Worm (Caenorhabditis elegans) whole organism, mixed stage, embryonic: Measurements from ENCODE around the gene Y77E11A.8.

Source experiments
- M03D4.4 ChIP-seq: sonication (generic microtip); optimal IDR thresholded peaks from 2 replicates; lab custom pipeline; 2017; ENCODE audit warnings: mild to moderate bottlenecking, missing genetic modification characterization, missing compliant biosample characterization
- bed-3 ChIP-seq: fragments of 200-800 bp; sonication (Bioruptor generic); optimal IDR thresholded peaks from 3 replicates; lab custom pipeline; 2018; ENCODE audit warnings: mild to moderate bottlenecking, missing genetic modification characterization, moderate library complexity, missing compliant biosample characterization
- blmp-1 ChIP-seq: fragments of 150-350 bp; optimal IDR thresholded peaks from 2 replicates; lab custom pipeline; 2014; ENCODE audit warnings: missing biosample characterization, missing genetic modification characterization
- ceh-39 ChIP-seq: fragments of 150-350 bp; optimal IDR thresholded peaks from 2 replicates; lab custom pipeline; 2014; ENCODE audit warnings: missing biosample characterization, missing genetic modification characterization
- ceh-43 ChIP-seq: fragments of 200-800 bp; sonication (Bioruptor generic); optimal IDR thresholded peaks from 2 replicates; lab custom pipeline; 2018; ENCODE audit warnings: mild to moderate bottlenecking, missing genetic modification characterization, moderate library complexity, missing compliant biosample characterization
- ceh-83 ChIP-seq: fragments of 200-800 bp; sonication (Bioruptor generic); optimal IDR thresholded peaks from 2 replicates; lab custom pipeline; 2018; ENCODE audit warnings: mild to moderate bottlenecking, missing genetic modification characterization, missing compliant biosample characterization
- ces-1 ChIP-seq: fragments of 150-350 bp; optimal IDR thresholded peaks from 2 replicates; lab custom pipeline; 2014; ENCODE audit warnings: missing biosample characterization, missing genetic modification reagents, missing genetic modification characterization
- cnd-1 ChIP-seq: fragments of 200-800 bp; sonication (Bioruptor generic); optimal IDR thresholded peaks from 2 replicates; lab custom pipeline; 2018; ENCODE audit warnings: mild to moderate bottlenecking, missing genetic modification characterization, missing compliant biosample characterization
- drap-1 ChIP-seq: fragments of 200-800 bp; sonication (Bioruptor generic); optimal IDR thresholded peaks from 3 replicates; lab custom pipeline; 2018; ENCODE audit warnings: mild to moderate bottlenecking, missing genetic modification characterization, missing compliant biosample characterization
- elt-3 ChIP-seq: fragments of 150-350 bp; optimal IDR thresholded peaks from 2 replicates; lab custom pipeline; 2014; ENCODE audit warnings: missing biosample characterization, missing genetic modification characterization
- flh-1 ChIP-seq: fragments of 200-800 bp; sonication (Bioruptor generic); optimal IDR thresholded peaks from 2 replicates; lab custom pipeline; 2018; ENCODE audit warnings: mild to moderate bottlenecking, missing genetic modification characterization, moderate library complexity, missing compliant biosample characterization
- ham-2 ChIP-seq: fragments of 200-800 bp; sonication (Bioruptor generic); optimal IDR thresholded peaks from 2 replicates; lab custom pipeline; 2018; ENCODE audit warnings: mild to moderate bottlenecking, missing genetic modification characterization, missing compliant biosample characterization
- hlh-1 ChIP-seq: fragments of 150-350 bp; optimal IDR thresholded peaks from 2 replicates; lab custom pipeline; 2014; ENCODE audit warnings: missing biosample characterization, missing genetic modification reagents, missing genetic modification characterization
- lin-32 ChIP-seq: fragments of 200-800 bp; sonication (Bioruptor generic); optimal IDR thresholded peaks from 2 replicates; lab custom pipeline; 2018; ENCODE audit warnings: mild to moderate bottlenecking, missing genetic modification characterization, missing compliant biosample characterization
- lsy-2 ChIP-seq: fragments of 150-350 bp; optimal IDR thresholded peaks from 2 replicates; lab custom pipeline; 2014; ENCODE audit warnings: missing biosample characterization, missing genetic modification characterization
- mep-1 ChIP-seq: fragments of 150-350 bp; optimal IDR thresholded peaks from 2 replicates; lab custom pipeline; 2017; ENCODE audit warnings: missing biosample characterization, missing genetic modification reagents, missing genetic modification characterization, inconsistent platforms
- mls-2 ChIP-seq: sonication (generic microtip); optimal IDR thresholded peaks from 2 replicates; lab custom pipeline; 2016; ENCODE audit warnings: mild to moderate bottlenecking, missing genetic modification characterization, moderate library complexity, missing compliant biosample characterization
- nhr-12 ChIP-seq: fragments of 150-350 bp; optimal IDR thresholded peaks from 2 replicates; lab custom pipeline; 2014; ENCODE audit warnings: missing biosample characterization, missing genetic modification characterization
- nhr-237 ChIP-seq: fragments of 150-350 bp; optimal IDR thresholded peaks from 2 replicates; lab custom pipeline; 2014; ENCODE audit warnings: missing biosample characterization, missing genetic modification characterization
- nhr-28 ChIP-seq: fragments of 150-350 bp; optimal IDR thresholded peaks from 2 replicates; lab custom pipeline; 2014; ENCODE audit warnings: missing biosample characterization, missing genetic modification characterization
- nhr-76 ChIP-seq: sonication (generic microtip); optimal IDR thresholded peaks from 2 replicates; lab custom pipeline; 2017; ENCODE audit warnings: missing biosample characterization, missing genetic modification characterization
- pha-4 ChIP-seq: fragments of 150-350 bp; optimal IDR thresholded peaks from 2 replicates; lab custom pipeline; 2018; ENCODE audit warnings: missing biosample characterization, missing genetic modification reagents, missing genetic modification characterization
- sem-2 ChIP-seq: fragments of 200-800 bp; sonication (Bioruptor generic); optimal IDR thresholded peaks from 2 replicates; lab custom pipeline; 2018; ENCODE audit warnings: mild to moderate bottlenecking, missing genetic modification characterization, missing compliant biosample characterization
- sptf-1 ChIP-seq: sonication (generic microtip); optimal IDR thresholded peaks from 2 replicates; lab custom pipeline; 2017; ENCODE audit warnings: mild to moderate bottlenecking, missing genetic modification characterization, moderate library complexity, missing compliant biosample characterization
- tbx-8 ChIP-seq: fragments of 200-800 bp; sonication (Bioruptor generic); optimal IDR thresholded peaks from 2 replicates; lab custom pipeline; 2018; ENCODE audit warnings: mild to moderate bottlenecking, missing genetic modification characterization, moderate library complexity, missing compliant biosample characterization
- unc-120 ChIP-seq: sonication (generic microtip); optimal IDR thresholded peaks from 2 replicates; lab custom pipeline; 2017; ENCODE audit warnings: missing genetic modification characterization, missing compliant biosample characterization; ENCODE audit not compliant: poor library complexity, severe bottlenecking
- unc-39 ChIP-seq: fragments of 150-350 bp; optimal IDR thresholded peaks from 2 replicates; lab custom pipeline; 2014; ENCODE audit warnings: missing biosample characterization, missing genetic modification characterization
- unc-62 ChIP-seq: fragments of 150-350 bp; optimal IDR thresholded peaks from 2 replicates; lab custom pipeline; 2014; ENCODE audit warnings: missing biosample characterization, missing genetic modification reagents, missing genetic modification characterization
- zip-8 ChIP-seq: fragments of 150-350 bp; optimal IDR thresholded peaks from 2 replicates; lab custom pipeline; 2014; ENCODE audit warnings: missing biosample characterization, missing genetic modification characterization
- ztf-11 ChIP-seq: fragments of 150-350 bp; optimal IDR thresholded peaks from 2 replicates; lab custom pipeline; 2014; ENCODE audit warnings: missing biosample characterization, missing genetic modification characterization

The Y77E11A.8 gene

ce11 chrIV:1455006-1455405 lies 30.1 kb upstream of the Y77E11A.8 start:
- TF ChIP-seq nhr-76 (tag; lab: Kevin White, UChicago) (no peak), ceh-83 (GFP tag; lab: Kevin White, UChicago) (no peak), unc-39 (tag; lab: Kevin White, UChicago) (no peak), drap-1 (GFP tag; lab: Kevin White, UChicago) (no peak), ztf-11 (tag; lab: Kevin White, UChicago) (no peak), sptf-1 (tag; lab: Kevin White, UChicago) (no peak), lsy-2 (tag; lab: Kevin White, UChicago) (no peak), ceh-39 (tag; lab: Kevin White, UChicago) (no peak), ham-2 (no peak), mep-1 (no peak), nhr-28 (tag; lab: Kevin White, UChicago) (no peak), M03D4.4 (tag; lab: Kevin White, UChicago) (no peak), pha-4 (tag; lab: Kevin White, UChicago) (no peak), blmp-1 (tag; lab: Kevin White, UChicago) (no peak)

ce11 chrIV:1454194-1454593 lies 29.3 kb upstream of the Y77E11A.8 start:
- TF ChIP-seq hlh-1 (tag; lab: Kevin White, UChicago) (no peak), ceh-83 (GFP tag; lab: Kevin White, UChicago) (no peak), nhr-28 (tag; lab: Kevin White, UChicago) (peak; percentile 13)

ce11 chrIV:1453451-1453850 lies 28.6 kb upstream of the Y77E11A.8 start:
- no peak for TF ChIP-seq blmp-1 (tag; lab: Kevin White, UChicago)
- no peak for TF ChIP-seq nhr-28 (tag; lab: Kevin White, UChicago)
- TF ChIP-seq mls-2: no peak
- no peak for TF ChIP-seq M03D4.4 (tag; lab: Kevin White, UChicago)
- no peak for TF ChIP-seq unc-39 (tag; lab: Kevin White, UChicago)
- no peak for TF ChIP-seq lin-32 (GFP tag; lab: Kevin White, UChicago)
- no peak for TF ChIP-seq tbx-8
- TF ChIP-seq ztf-11 (tag; lab: Kevin White, UChicago): no peak

ce11 chrIV:1452480-1452879 lies 27.6 kb upstream of the Y77E11A.8 start:
- TF ChIP-seq lin-32 (GFP tag; lab: Kevin White, UChicago): no peak
- no peak for TF ChIP-seq tbx-8
- no peak for TF ChIP-seq unc-62
- no peak for TF ChIP-seq mep-1
- no peak for TF ChIP-seq nhr-12 (tag; lab: Kevin White, UChicago)
- no peak for TF ChIP-seq ceh-43
- TF ChIP-seq ceh-39 (tag; lab: Kevin White, UChicago): no peak
- no peak for TF ChIP-seq nhr-237 (tag; lab: Kevin White, UChicago)
- no peak for TF ChIP-seq unc-120 (tag; lab: Kevin White, UChicago)
- TF ChIP-seq nhr-76 (tag; lab: Kevin White, UChicago): no peak
- no peak for TF ChIP-seq sptf-1 (tag; lab: Kevin White, UChicago)
- no peak for TF ChIP-seq bed-3 (GFP tag; lab: Kevin White, UChicago)
- no peak for TF ChIP-seq unc-39 (tag; lab: Kevin White, UChicago)
- no peak for TF ChIP-seq elt-3 (tag; lab: Kevin White, UChicago)
- no peak for TF ChIP-seq pha-4 (tag; lab: Kevin White, UChicago)
- TF ChIP-seq M03D4.4 (tag; lab: Kevin White, UChicago): no peak
- TF ChIP-seq ham-2: no peak
- TF ChIP-seq flh-1 (GFP tag; lab: Kevin White, UChicago): no peak
- TF ChIP-seq, all 35 proteins: peak for 0

ce11 chrIV:1445920-1446319 lies 21.1 kb upstream of the Y77E11A.8 start, which contains the start of gene clp-7:
TSS of gene clp-7 (minus strand) at chrIV:1445966.
- TF ChIP-seq cnd-1 (tag; lab: Kevin White, UChicago) (no peak), hlh-1 (tag; lab: Kevin White, UChicago) (peak; percentile 22), ces-1 (GFP tag; lab: Kevin White, UChicago) (no peak)

- TF ChIP-seq blmp-1 (tag; lab: Kevin White, UChicago) (no peak), mls-2 (no peak), sptf-1 (tag; lab: Kevin White, UChicago) (no peak), pha-4 (tag; lab: Kevin White, UChicago) (no peak), ceh-43 (no peak), nhr-237 (tag; lab: Kevin White, UChicago) (no peak), zip-8 (tag; lab: Kevin White, UChicago) (no peak), unc-62 (no peak), sem-2 (GFP tag; lab: Kevin White, UChicago) (no peak)
Measured at ce11 chrIV:1443997-1444678, 19.3 kb upstream of the Y77E11A.8 start.
